Fruit fly (Drosophila melanogaster) whole organism, wandering third instar larva: ENCODE results near the gene CG32650.

Experiments used
- Abd-B ChIP-seq: fragments of >200 bp; optimal IDR thresholded peaks from 2 replicates; lab custom pipeline; 2017; ENCODE audit warnings: missing biosample characterization, missing genetic modification characterization
- CG9705 ChIP-seq: fragments of 200-800 bp; sonication (Bioruptor generic); optimal IDR thresholded peaks from 2 replicates; lab custom pipeline; 2018; ENCODE audit warnings: missing biosample characterization, mild to moderate bottlenecking, missing genetic modification characterization
- Dfd ChIP-seq: fragments of >200 bp; optimal IDR thresholded peaks from 2 replicates; lab custom pipeline; 2017; ENCODE audit warnings: missing biosample characterization, missing genetic modification characterization
- Dif ChIP-seq: fragments of 200-275, 200-300 bp; sonication (Bioruptor generic); optimal IDR thresholded peaks from 2 replicates; lab custom pipeline; 2018; ENCODE audit warnings: missing biosample characterization, missing genetic modification characterization; ENCODE audit not compliant: partially characterized antibody
- Hnf4 ChIP-seq: fragments of 200-800 bp; sonication (Bioruptor generic); optimal IDR thresholded peaks from 2 replicates; lab custom pipeline; 2016; ENCODE audit warnings: missing biosample characterization, mild to moderate bottlenecking, missing genetic modification characterization
- N ChIP-seq: fragments of >200 bp; optimal IDR thresholded peaks from 2 replicates; lab custom pipeline; 2018; ENCODE audit warnings: missing biosample characterization, missing external identifiers, missing genetic modification characterization
- OdsH ChIP-seq: fragments of 200-800 bp; sonication (Bioruptor generic); optimal IDR thresholded peaks from 2 replicates; lab custom pipeline; 2016; ENCODE audit warnings: missing biosample characterization, mild to moderate bottlenecking, missing genetic modification characterization
- br ChIP-seq: fragments of 200-800 bp; sonication (Bioruptor generic); optimal IDR thresholded peaks from 2 replicates; lab custom pipeline; 2016; ENCODE audit warnings: missing biosample characterization, missing genetic modification characterization
- brk ChIP-seq: fragments of 200-800 bp; sonication (Bioruptor generic); optimal IDR thresholded peaks from 2 replicates; lab custom pipeline; 2016; ENCODE audit warnings: missing biosample characterization, mild to moderate bottlenecking, missing genetic modification characterization
- dmrt93B ChIP-seq: fragments of 200-800 bp; sonication (Bioruptor generic); optimal IDR thresholded peaks from 2 replicates; lab custom pipeline; 2018; ENCODE audit warnings: missing biosample characterization, mild to moderate bottlenecking, missing genetic modification characterization
- lola ChIP-seq: fragments of >200 bp; optimal IDR thresholded peaks from 2 replicates; lab custom pipeline; 2017; ENCODE audit warnings: missing biosample characterization, missing genetic modification characterization
- pan ChIP-seq: fragments of >200 bp; optimal IDR thresholded peaks from 2 replicates; lab custom pipeline; 2017
- psq ChIP-seq: fragments of 200-800 bp; sonication (Bioruptor generic); optimal IDR thresholded peaks from 3 replicates; lab custom pipeline; 2017; ENCODE audit warnings: missing biosample characterization, mild to moderate bottlenecking, missing genetic modification characterization, moderate library complexity
- usp ChIP-seq: fragments of >200 bp; optimal IDR thresholded peaks from 2 replicates; lab custom pipeline; 2017; ENCODE audit warnings: missing biosample characterization, missing genetic modification characterization

DNA sequence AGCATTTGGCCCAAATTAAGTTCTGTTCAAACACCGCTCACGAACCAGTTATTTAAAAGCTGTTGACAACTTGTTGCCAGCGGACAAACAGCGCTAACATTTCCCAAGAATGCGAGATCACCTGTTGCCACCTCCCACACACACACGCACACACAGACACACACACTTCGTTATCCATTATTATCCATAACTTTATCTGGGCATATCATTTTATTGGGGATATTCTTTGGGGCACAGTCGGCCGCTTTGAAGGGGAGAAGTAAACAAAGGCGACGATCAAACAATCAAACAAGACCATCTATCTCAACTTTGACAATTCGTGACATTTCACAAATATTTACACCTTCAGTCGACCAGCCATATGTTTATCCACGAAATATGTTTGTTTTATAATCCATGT, 9.4 kb downstream of the CG32650 start:
- no peak for TF ChIP-seq psq (GFP tag; lab: Kevin White, UChicago)
- TF ChIP-seq Dfd (GFP tag; lab: Kevin White, UChicago) = peak; percentile 14
- no peak for TF ChIP-seq lola (GFP tag; lab: Kevin White, UChicago)
- no peak for TF ChIP-seq pan (lab: Kevin White, UChicago)
- TF ChIP-seq Hnf4 (GFP tag; lab: Kevin White, UChicago) = no peak
- no peak for TF ChIP-seq usp (GFP tag; lab: Kevin White, UChicago)
- no peak for TF ChIP-seq dmrt93B (GFP tag; lab: Kevin White, UChicago)
- TF ChIP-seq brk (GFP tag; lab: Kevin White, UChicago) = no peak
- no peak for TF ChIP-seq N (GFP tag; lab: Kevin White, UChicago)
- no peak for TF ChIP-seq br
- no peak for TF ChIP-seq Abd-B (GFP tag; lab: Kevin White, UChicago)
- TF ChIP-seq CG9705 (GFP tag; lab: Kevin White, UChicago) = no peak
- no peak for TF ChIP-seq Dif (GFP tag; lab: Kevin White, UChicago)
- no peak for TF ChIP-seq OdsH (GFP tag; lab: Kevin White, UChicago)
